Worm (Caenorhabditis elegans) whole organism, L4/young adult: ENCODE data around the gene flp-34.
A peak's percentile ranks its signal among the peaks of the same experiment; 100 is the strongest.

ENCODE experiments used
- dao-5 ChIP-seq: sonication (generic microtip); optimal IDR thresholded peaks from 2 replicates; lab custom pipeline; 2016; ENCODE audit warnings: missing genotype, missing genetic modification characterization, moderate library complexity, missing compliant biosample characterization
- him-1 ChIP-seq: sonication (generic microtip); optimal IDR thresholded peaks from 2 replicates; lab custom pipeline; 2016; ENCODE audit warnings: missing genotype, missing genetic modification reagents, missing genetic modification characterization, missing compliant biosample characterization

DNA sequence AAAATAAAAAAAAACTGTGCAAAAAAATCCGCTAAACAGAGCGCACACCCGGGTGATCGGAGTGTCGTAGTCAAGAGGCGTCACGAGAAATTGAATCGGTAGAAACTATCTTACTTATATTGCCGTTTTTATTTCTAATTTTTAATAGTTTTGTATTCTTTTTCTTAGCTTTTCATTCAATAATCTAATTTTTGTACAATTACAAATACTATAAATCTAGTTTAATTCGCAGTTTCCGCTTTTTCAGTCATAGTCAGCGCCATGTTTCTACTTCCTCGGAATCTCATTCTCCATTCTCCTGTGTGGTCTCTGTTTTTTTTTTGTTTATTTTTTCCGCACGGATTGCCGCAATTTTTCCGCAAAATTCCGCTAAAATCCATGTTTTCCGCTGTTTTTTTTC is 29.4 kb downstream of the flp-34 start:
- TF ChIP-seq him-1 (peak; percentile 11), dao-5 (tag; lab: Kevin White, UChicago) (no peak)
